Fruit fly (Drosophila melanogaster) whole organism, prepupa: ENCODE data around the gene CG44005.

ENCODE experiments used
- Blimp-1 ChIP-seq: fragments of 200-800 bp; sonication (Bioruptor generic); optimal IDR thresholded peaks from 3 replicates; lab custom pipeline; 2017; ENCODE audit warnings: missing biosample characterization, missing genetic modification characterization, mild to moderate bottlenecking, moderate library complexity, missing genetic modification reagents
- CG10631 ChIP-seq: fragments of 200-800 bp; sonication (Bioruptor generic); optimal IDR thresholded peaks from 2 replicates; lab custom pipeline; 2016; ENCODE audit warnings: missing biosample characterization, missing genetic modification characterization
- CG10669 ChIP-seq: fragments of 200-800 bp; sonication (Bioruptor generic); optimal IDR thresholded peaks from 3 replicates; lab custom pipeline; 2018; ENCODE audit warnings: missing biosample characterization, mild to moderate bottlenecking, missing genetic modification characterization, moderate library complexity
- CG11294 ChIP-seq: fragments of 200-800 bp; sonication (Bioruptor generic); IDR thresholded peaks from 2 replicates; pipeline ENCODE4 v1.3.6; 2022; ENCODE audit warnings: missing biosample characterization, missing genetic modification characterization
- CG11902 ChIP-seq: fragments of 200-800 bp; sonication (Bioruptor generic); optimal IDR thresholded peaks from 3 replicates; lab custom pipeline; 2016; ENCODE audit warnings: missing biosample characterization, missing genetic modification characterization
- CG3032 ChIP-seq: fragments of 200-800 bp; optimal IDR thresholded peaks from 2 replicates; lab custom pipeline; 2019; ENCODE audit warnings: missing biosample characterization, mild to moderate bottlenecking, missing genetic modification characterization, moderate library complexity
- CG3919 ChIP-seq: fragments of 200-800 bp; sonication (Bioruptor generic); optimal IDR thresholded peaks from 3 replicates; lab custom pipeline; 2016; ENCODE audit warnings: missing biosample characterization, missing genetic modification characterization
- CG6163 ChIP-seq: fragments of 200-800 bp; sonication (Bioruptor generic); IDR thresholded peaks from 3 replicates; pipeline ENCODE4 v1.3.6; 2022; ENCODE audit warnings: missing biosample characterization, missing genetic modification characterization
- CG6276 ChIP-seq: fragments of 200-800 bp; sonication (Bioruptor generic); optimal IDR thresholded peaks from 2 replicates; lab custom pipeline; 2017; ENCODE audit warnings: missing biosample characterization, mild to moderate bottlenecking, missing genetic modification characterization
- CG6792 ChIP-seq: fragments of 200-800 bp; sonication (Bioruptor generic); optimal IDR thresholded peaks from 3 replicates; lab custom pipeline; 2016; ENCODE audit warnings: missing biosample characterization, missing genetic modification characterization
- CG6808 ChIP-seq: fragments of 200-800 bp; sonication (Bioruptor generic); optimal IDR thresholded peaks from 3 replicates; lab custom pipeline; 2017; ENCODE audit warnings: missing biosample characterization, missing genetic modification characterization, mild to moderate bottlenecking, moderate library complexity, missing genetic modification reagents
- CG8119 ChIP-seq: fragments of 200-800 bp; sonication (Bioruptor generic); IDR thresholded peaks from 3 replicates; pipeline ENCODE4 v1.3.6; 2022; ENCODE audit warnings: missing biosample characterization, missing genetic modification characterization
- CG8319 ChIP-seq: fragments of 200-800 bp; sonication (Bioruptor generic); optimal IDR thresholded peaks from 3 replicates; lab custom pipeline; 2016; ENCODE audit warnings: missing biosample characterization, missing genetic modification characterization
- CG8632 ChIP-seq: fragments of 200-800 bp; sonication (Bioruptor generic); optimal IDR thresholded peaks from 3 replicates; lab custom pipeline; 2016; ENCODE audit warnings: missing biosample characterization, missing genetic modification characterization
- Eip75B ChIP-seq: fragments of 200-800 bp; sonication (Bioruptor generic); optimal IDR thresholded peaks from 3 replicates; lab custom pipeline; 2016; ENCODE audit warnings: missing biosample characterization, missing genetic modification characterization
- Eip78C ChIP-seq: fragments of 200-800 bp; sonication (Bioruptor generic); peaks from one replicate; lab custom pipeline; 2016; ENCODE audit warnings: missing biosample characterization, missing genetic modification characterization
- Eip93F ChIP-seq: fragments of 200-800 bp; sonication (Bioruptor generic); optimal IDR thresholded peaks from 2 replicates; lab custom pipeline; 2016; ENCODE audit warnings: missing biosample characterization, mild to moderate bottlenecking, missing genetic modification characterization
- Ets96B ChIP-seq: fragments of 200-800 bp; optimal IDR thresholded peaks from 2 replicates; lab custom pipeline; 2019; ENCODE audit warnings: missing biosample characterization, mild to moderate bottlenecking, missing genetic modification characterization, moderate library complexity
- Lpt ChIP-seq: fragments of 200-800 bp; sonication (Bioruptor generic); optimal IDR thresholded peaks from 3 replicates; lab custom pipeline; 2016; ENCODE audit warnings: missing biosample characterization, missing genetic modification characterization
- OdsH ChIP-seq: fragments of 200-800 bp; sonication (Bioruptor generic); optimal IDR thresholded peaks from 3 replicates; lab custom pipeline; 2016; ENCODE audit warnings: missing biosample characterization, missing genetic modification characterization
- Smox ChIP-seq: fragments of 200-800 bp; sonication (Bioruptor generic); optimal IDR thresholded peaks from 3 replicates; lab custom pipeline; 2016; ENCODE audit warnings: missing biosample characterization, missing genetic modification characterization
- Sox102F ChIP-seq: fragments of 200-800 bp; sonication (Bioruptor generic); optimal IDR thresholded peaks from 2 replicates; lab custom pipeline; 2016; ENCODE audit warnings: missing biosample characterization, mild to moderate bottlenecking, missing genetic modification characterization
- Sox15 ChIP-seq: fragments of 200-800 bp; sonication (Bioruptor generic); optimal IDR thresholded peaks from 3 replicates; lab custom pipeline; 2016; ENCODE audit warnings: missing biosample characterization, missing genetic modification characterization
- achi ChIP-seq: fragments of 200-800 bp; sonication (Bioruptor generic); optimal IDR thresholded peaks from 3 replicates; lab custom pipeline; 2016; ENCODE audit warnings: missing biosample characterization, missing genetic modification characterization
- acj6 ChIP-seq: fragments of 200-800 bp; sonication (Bioruptor generic); optimal IDR thresholded peaks from 3 replicates; lab custom pipeline; 2016; ENCODE audit warnings: missing biosample characterization, missing genetic modification characterization
- dac ChIP-seq: fragments of 200-800 bp; sonication (Bioruptor generic); optimal IDR thresholded peaks from 2 replicates; lab custom pipeline; 2017; ENCODE audit warnings: missing biosample characterization, mild to moderate bottlenecking, missing genetic modification characterization
- esn ChIP-seq: fragments of 200-800 bp; sonication (Bioruptor generic); optimal IDR thresholded peaks from 2 replicates; lab custom pipeline; 2016; ENCODE audit warnings: missing biosample characterization, mild to moderate bottlenecking, missing genetic modification characterization, moderate library complexity
- fd59A ChIP-seq: fragments of 200-800 bp; sonication (Bioruptor generic); optimal IDR thresholded peaks from 2 replicates; lab custom pipeline; 2017; ENCODE audit warnings: missing biosample characterization, mild to moderate bottlenecking, missing genetic modification characterization, missing genetic modification reagents
- fkh ChIP-seq: fragments of 200-800 bp; sonication (Bioruptor generic); optimal IDR thresholded peaks from 3 replicates; lab custom pipeline; 2017; ENCODE audit warnings: missing biosample characterization, mild to moderate bottlenecking, missing genetic modification characterization, moderate library complexity
- lz ChIP-seq: fragments of 200-800 bp; sonication (Bioruptor generic); optimal IDR thresholded peaks from 3 replicates; lab custom pipeline; 2016; ENCODE audit warnings: missing biosample characterization, missing genetic modification characterization
- net ChIP-seq: fragments of 200-800 bp; sonication (Bioruptor generic); optimal IDR thresholded peaks from 3 replicates; lab custom pipeline; 2016; ENCODE audit warnings: missing biosample characterization, missing genetic modification characterization
- salr ChIP-seq, 2 experiments: fragments of 200-800 bp; sonication (Bioruptor generic); optimal IDR thresholded peaks; 3 replicates each; lab custom pipeline; 2016 to 2018; ENCODE audit warnings: missing biosample characterization in 2 of 2, missing genetic modification characterization in 2 of 2, mild to moderate bottlenecking in 1 of 2
- spab ChIP-seq: fragments of 200-800 bp; sonication (Bioruptor generic); optimal IDR thresholded peaks from 2 replicates; lab custom pipeline; 2017; ENCODE audit warnings: missing biosample characterization, mild to moderate bottlenecking, missing genetic modification characterization, missing genetic modification reagents
- ss ChIP-seq, 2 experiments: fragments of 200-800 bp; sonication (Bioruptor generic); optimal IDR thresholded peaks; 2 replicates in 1 of 2; 3 replicates in 1 of 2; lab custom pipeline; 2017 to 2018; ENCODE audit warnings: mild to moderate bottlenecking in 2 of 2, missing biosample characterization in 2 of 2, missing genetic modification characterization in 2 of 2, moderate library complexity in 1 of 2
- svp ChIP-seq: fragments of 200-800 bp; sonication (Bioruptor generic); peaks from one replicate; lab custom pipeline; 2016; ENCODE audit warnings: missing biosample characterization, missing genetic modification characterization

The CG44005 gene

DNA sequence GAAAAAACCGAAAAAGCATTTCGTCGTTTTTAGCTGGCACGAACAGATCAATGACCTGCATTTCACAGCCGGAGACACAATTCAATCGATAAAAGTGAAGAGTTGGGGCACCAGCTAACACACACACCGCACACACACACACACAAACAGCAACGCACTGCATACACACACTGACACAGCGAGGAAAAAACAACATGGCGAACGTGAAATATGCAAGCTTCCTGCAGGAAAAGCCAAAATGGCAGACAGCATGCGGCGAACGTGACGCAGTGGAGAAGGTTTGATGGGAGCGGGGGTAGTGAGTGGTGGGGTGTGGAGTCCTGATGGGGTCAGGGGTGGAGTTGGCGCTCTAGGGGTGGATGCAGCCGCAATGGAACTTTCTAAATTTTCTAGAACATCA, 12.1 kb upstream of the CG44005 start:
- TF ChIP-seq ss (GFP tag; optimal IDR thresholded peaks at IDR 0.05; lab: Kevin White, UChicago) (peak; percentile 3 to 18), CG6163 (GFP tag; lab: Robert Waterston, UW) (no peak)

DNA sequence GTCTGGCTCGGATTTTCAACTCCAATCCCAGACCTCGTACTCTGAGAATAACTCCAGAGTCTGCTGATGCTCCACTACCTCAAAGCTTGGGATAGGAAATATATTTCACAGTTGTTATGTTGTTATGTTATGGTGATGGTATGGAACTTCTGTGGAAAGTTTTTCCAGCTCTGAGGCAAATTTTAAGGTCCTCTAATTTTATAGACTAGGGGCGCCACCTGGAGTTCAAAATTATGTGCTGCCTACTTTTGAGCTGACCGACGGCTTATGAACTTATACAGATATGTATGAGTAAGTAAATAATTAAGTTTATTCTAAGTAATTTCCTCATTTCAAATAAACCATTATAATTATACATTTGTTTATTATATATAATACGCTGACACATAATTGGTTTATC, 11.5 kb upstream of the CG44005 start:
- no peak for TF ChIP-seq CG8632 (GFP tag; lab: Kevin White, UChicago)
- no peak for TF ChIP-seq achi
- no peak for TF ChIP-seq CG6276 (GFP tag; lab: Kevin White, UChicago)
- no peak for TF ChIP-seq Ets96B
- peak; percentile 57 for TF ChIP-seq Eip78C
- TF ChIP-seq spab = no peak
- TF ChIP-seq ss (GFP tag; optimal IDR thresholded peaks at IDR 0.05; lab: Kevin White, UChicago) = no peak
- peak; percentile 73 for TF ChIP-seq svp
- no peak for TF ChIP-seq CG11294 (GFP tag; lab: Robert Waterston, UW)

DNA sequence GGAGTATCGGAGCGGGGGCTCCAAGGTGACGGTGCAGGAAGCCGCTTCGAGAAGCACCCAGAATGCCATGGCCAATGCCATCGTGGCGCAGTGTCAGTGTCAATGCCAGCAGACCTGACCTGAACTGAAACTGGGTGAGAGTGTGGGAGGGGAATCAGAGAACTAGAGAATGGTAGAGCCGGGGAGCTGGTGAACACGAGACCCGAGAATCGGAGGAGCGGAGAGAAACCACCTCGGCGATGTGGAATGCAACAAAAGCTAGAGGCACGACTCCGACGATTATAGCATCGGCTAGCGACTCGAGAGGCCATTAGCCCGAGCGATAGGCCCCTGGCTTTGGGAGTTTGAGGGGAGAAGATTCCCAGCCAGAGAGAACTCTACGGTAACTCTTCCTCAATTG, 10.0 kb upstream of the CG44005 start:
- no peak for TF ChIP-seq Ets96B
- TF ChIP-seq lz (GFP tag; lab: Kevin White, UChicago) = no peak
- TF ChIP-seq Eip75B (GFP tag; lab: Kevin White, UChicago) = peak; percentile 19
- peak; percentile 44; the same call in 1 of the 3 replicates for TF ChIP-seq CG6163 (GFP tag; lab: Robert Waterston, UW)
- TF ChIP-seq CG8319 (GFP tag; lab: Kevin White, UChicago) = no peak
- TF ChIP-seq Eip93F (GFP tag; lab: Kevin White, UChicago) = no peak
- peak; percentile 63 for TF ChIP-seq Lpt (GFP tag; lab: Kevin White, UChicago)
- no peak for TF ChIP-seq Blimp-1 (GFP tag; lab: Kevin White, UChicago)
- no peak for TF ChIP-seq Eip78C
- TF ChIP-seq CG6792 = no peak
- peak in 1 of 2 experiments; percentile 40 for TF ChIP-seq ss (GFP tag; optimal IDR thresholded peaks at IDR 0.05; lab: Kevin White, UChicago)
- TF ChIP-seq CG8119 (GFP tag; lab: Robert Waterston, UW) = 0 out of 3 replicates have a peak, but pooled peaks have one; percentile 15

DNA sequence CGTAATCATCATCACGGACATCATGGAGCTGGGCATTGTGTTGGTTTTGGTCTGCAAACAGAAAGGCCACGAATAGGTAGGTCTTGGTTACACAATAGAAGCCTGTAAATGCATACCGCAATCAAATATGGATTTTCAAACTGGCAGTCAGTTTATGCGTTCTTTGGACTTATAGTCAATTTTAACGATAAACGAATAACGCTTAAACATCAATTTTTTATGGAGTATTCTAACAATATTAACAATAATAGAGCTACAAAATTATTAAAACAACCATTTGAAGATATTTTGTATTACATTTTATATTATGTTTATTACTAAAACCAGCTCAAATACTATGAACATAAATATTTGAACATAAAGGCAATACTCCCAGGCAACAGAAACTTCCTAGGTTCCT, 9.6 kb upstream of the CG44005 start:
- TF ChIP-seq Sox15 = no peak
- TF ChIP-seq CG3032 (tag; lab: Kevin White, UChicago) = peak; percentile 2
- no peak for TF ChIP-seq OdsH (GFP tag; lab: Kevin White, UChicago)
- TF ChIP-seq fkh (GFP tag; lab: Kevin White, UChicago) = no peak
- TF ChIP-seq net (GFP tag; lab: Kevin White, UChicago) = no peak
- TF ChIP-seq salr (GFP tag; optimal IDR thresholded peaks at IDR 0.05; lab: Kevin White, UChicago) = peak in 1 of 2 experiments; percentile 53
- TF ChIP-seq CG11902 (GFP tag; lab: Kevin White, UChicago) = no peak
- peak; percentile 28 for TF ChIP-seq CG6808
- no peak for TF ChIP-seq Sox102F (GFP tag; lab: Kevin White, UChicago)
- TF ChIP-seq svp = peak; percentile 11
- TF ChIP-seq CG6276 (GFP tag; lab: Kevin White, UChicago) = no peak
- TF ChIP-seq esn (GFP tag; lab: Kevin White, UChicago) = no peak
- peak; percentile 15 for TF ChIP-seq CG10631 (GFP tag; lab: Kevin White, UChicago)
- no peak for TF ChIP-seq ss (GFP tag; optimal IDR thresholded peaks at IDR 0.05; lab: Kevin White, UChicago)
- TF ChIP-seq CG10669 (GFP tag; lab: Kevin White, UChicago) = peak; percentile 39
- no peak for TF ChIP-seq achi
- TF ChIP-seq CG3919 = peak; percentile 17
- TF ChIP-seq acj6 (GFP tag; lab: Kevin White, UChicago) = peak; percentile 3
- TF ChIP-seq Smox (GFP tag; lab: Kevin White, UChicago) = no peak
- TF ChIP-seq Eip78C = peak; percentile 70
- peak; percentile 14 for TF ChIP-seq spab
- no peak for TF ChIP-seq dac (GFP tag; lab: Kevin White, UChicago)
- TF ChIP-seq fd59A (GFP tag; lab: Kevin White, UChicago) = peak; percentile 11
